Worm (Caenorhabditis elegans): ENCODE measurements around the gene C01G12.9.

C01G12.9 gene

DNA sequence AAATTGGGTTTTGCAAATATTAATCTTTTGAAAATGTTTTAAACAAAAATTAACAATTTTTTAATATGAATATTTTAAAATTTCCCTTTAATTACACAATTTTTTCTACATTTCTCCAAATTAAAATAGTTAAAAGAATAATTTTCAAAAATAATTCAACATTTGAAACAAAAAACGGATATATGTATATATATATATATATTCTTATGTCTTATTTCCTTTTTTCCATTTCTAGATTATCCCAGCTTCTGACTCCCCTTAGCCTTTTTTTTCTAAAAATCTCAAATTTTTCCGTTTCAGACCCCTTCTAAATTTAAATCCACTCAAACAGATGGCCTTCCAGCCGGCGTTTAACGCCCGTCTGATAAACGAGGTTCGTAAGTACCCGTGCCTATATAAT, 5.5 kb upstream of the C01G12.9 start, which contains the start of gene madf-5:
Gene madf-5, plus strand, starts transcription at position 301 of the 400 bp plus-strand sequence.
- no peak for TF ChIP-seq sptf-1 (tag; optimal IDR thresholded peaks at IDR 0.05)
- TF ChIP-seq nhr-12 (tag; optimal IDR thresholded peaks at IDR 0.05), result no peak
- no peak for TF ChIP-seq pha-4 (tag; optimal IDR thresholded peaks at IDR 0.05)
- no peak for TF ChIP-seq mab-5 (tag; optimal IDR thresholded peaks at IDR 0.05)
- no peak for TF ChIP-seq drap-1 (GFP tag; optimal IDR thresholded peaks at IDR 0.05)
- no peak for TF ChIP-seq elt-3 (tag; optimal IDR thresholded peaks at IDR 0.05)
- no peak for TF ChIP-seq M03D4.4 (tag; optimal IDR thresholded peaks at IDR 0.05)
- no peak for TF ChIP-seq cnd-1 (tag; optimal IDR thresholded peaks at IDR 0.05)
- no peak for TF ChIP-seq flh-1 (GFP tag; optimal IDR thresholded peaks at IDR 0.05)
- TF ChIP-seq nhr-28 (tag; optimal IDR thresholded peaks at IDR 0.05), result no peak
- TF ChIP-seq zip-8 (tag; optimal IDR thresholded peaks at IDR 0.05), result no peak

- TF ChIP-seq lsy-2 (tag; optimal IDR thresholded peaks at IDR 0.05) (no peak), mep-1 (tag; optimal IDR thresholded peaks at IDR 0.05) (no peak), lin-13 (tag; optimal IDR thresholded peaks at IDR 0.05) (no peak), sem-2 (GFP tag; optimal IDR thresholded peaks at IDR 0.05) (no peak), snpc-4 (tag; optimal IDR thresholded peaks at IDR 0.05) (no peak), unc-39 (tag; optimal IDR thresholded peaks at IDR 0.05) (no peak), ces-1 (GFP tag; optimal IDR thresholded peaks at IDR 0.05) (no peak), nhr-76 (tag; optimal IDR thresholded peaks at IDR 0.05) (no peak), ceh-39 (tag; optimal IDR thresholded peaks at IDR 0.05) (no peak), pha-4 (tag; optimal IDR thresholded peaks at IDR 0.05) (no peak), tbx-8 (GFP tag; optimal IDR thresholded peaks at IDR 0.05) (no peak), ceh-43 (GFP tag; optimal IDR thresholded peaks at IDR 0.05) (no peak), ztf-11 (tag; optimal IDR thresholded peaks at IDR 0.05) (no peak), elt-3 (tag; optimal IDR thresholded peaks at IDR 0.05) (no peak), bed-3 (GFP tag; optimal IDR thresholded peaks at IDR 0.05) (no peak)
Observed at ce11 chrII:14574790-14575189, 4.0 kb upstream of the C01G12.9 start.

DNA sequence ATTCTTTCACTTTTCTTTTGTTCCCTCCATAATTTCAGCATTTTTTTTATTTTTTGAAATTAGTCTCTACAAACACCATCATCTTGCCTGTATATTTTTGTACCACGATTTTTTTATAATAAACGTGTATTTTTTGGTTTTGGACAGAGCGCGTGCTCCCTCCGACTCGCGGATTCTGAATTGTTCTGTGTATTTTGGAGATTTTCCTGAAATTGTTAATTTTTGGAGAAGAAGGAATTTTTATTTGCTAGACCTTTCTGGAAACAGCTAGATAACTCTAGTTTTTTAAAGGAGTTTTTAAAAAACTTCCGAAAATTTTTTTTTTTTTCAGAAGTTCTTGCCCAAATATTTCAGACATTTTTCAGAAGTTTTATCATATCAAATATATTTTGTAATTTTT, 2.4 kb upstream of the C01G12.9 start, which contains the start of gene C01G12.13:
Gene C01G12.13, plus strand, starts transcription at position 301 of the 400 bp plus-strand sequence.
- TF ChIP-seq blmp-1 (tag; optimal IDR thresholded peaks at IDR 0.05) (no peak), sem-2 (GFP tag; optimal IDR thresholded peaks at IDR 0.05) (no peak), mep-1 (tag; optimal IDR thresholded peaks at IDR 0.05) (no peak), nhr-12 (tag; optimal IDR thresholded peaks at IDR 0.05) (no peak), bed-3 (GFP tag; optimal IDR thresholded peaks at IDR 0.05) (no peak)

ce11 chrII:14578013-14578412, 803 bp upstream of the C01G12.9 start, which contains the start of gene nspb-7:
nspb-7 (plus strand) TSS chrII:14578313.
- no peak for TF ChIP-seq ceh-43 (GFP tag; optimal IDR thresholded peaks at IDR 0.05)
- no peak for TF ChIP-seq sptf-1 (tag; optimal IDR thresholded peaks at IDR 0.05)
- TF ChIP-seq zip-8 (tag; optimal IDR thresholded peaks at IDR 0.05), result no peak
- TF ChIP-seq blmp-1 (tag; optimal IDR thresholded peaks at IDR 0.05), result no peak
- no peak for TF ChIP-seq M03D4.4 (tag; optimal IDR thresholded peaks at IDR 0.05)
- TF ChIP-seq lin-32 (GFP tag; optimal IDR thresholded peaks at IDR 0.05), result no peak
- no peak for TF ChIP-seq ceh-83 (GFP tag; optimal IDR thresholded peaks at IDR 0.05)
- no peak for TF ChIP-seq lsy-2 (tag; optimal IDR thresholded peaks at IDR 0.05)
- TF ChIP-seq unc-39 (tag; optimal IDR thresholded peaks at IDR 0.05), result no peak
- no peak for TF ChIP-seq elt-3 (tag; optimal IDR thresholded peaks at IDR 0.05)
- TF ChIP-seq sem-2 (GFP tag; optimal IDR thresholded peaks at IDR 0.05), result no peak
- TF ChIP-seq snpc-4 (tag; optimal IDR thresholded peaks at IDR 0.05), result no peak
- TF ChIP-seq mls-2 (tag; optimal IDR thresholded peaks at IDR 0.05), result no peak
- TF ChIP-seq pha-4 (tag; optimal IDR thresholded peaks at IDR 0.05), result no peak
- no peak for TF ChIP-seq ham-2 (GFP tag; optimal IDR thresholded peaks at IDR 0.05)

ce11 chrII:14580549-14580948, 1.7 kb downstream of the C01G12.9 start, which contains the start of the genes nspb-8 and nspb-9:
nspb-8 (minus strand) TSS chrII:14580649.
nspb-9 (plus strand) TSS chrII:14580859.
- TF ChIP-seq mab-5 (tag; optimal IDR thresholded peaks at IDR 0.05), result no peak
- no peak for TF ChIP-seq cnd-1 (tag; optimal IDR thresholded peaks at IDR 0.05)
- no peak for TF ChIP-seq blmp-1 (tag; optimal IDR thresholded peaks at IDR 0.05)
- no peak for TF ChIP-seq pha-4 (tag; optimal IDR thresholded peaks at IDR 0.05)
- no peak for TF ChIP-seq nhr-28 (tag; optimal IDR thresholded peaks at IDR 0.05)
- no peak for TF ChIP-seq unc-39 (tag; optimal IDR thresholded peaks at IDR 0.05)
- TF ChIP-seq sptf-1 (tag; optimal IDR thresholded peaks at IDR 0.05), result no peak
- no peak for TF ChIP-seq nhr-76 (tag; optimal IDR thresholded peaks at IDR 0.05)
- no peak for TF ChIP-seq elt-3 (tag; optimal IDR thresholded peaks at IDR 0.05)
- no peak for TF ChIP-seq lin-13 (tag; optimal IDR thresholded peaks at IDR 0.05)
- no peak for TF ChIP-seq nhr-12 (tag; optimal IDR thresholded peaks at IDR 0.05)

- TF ChIP-seq ceh-43 (GFP tag; optimal IDR thresholded peaks at IDR 0.05), result no peak
- no peak for TF ChIP-seq bed-3 (GFP tag; optimal IDR thresholded peaks at IDR 0.05)
- no peak for TF ChIP-seq ham-2 (GFP tag; optimal IDR thresholded peaks at IDR 0.05)
- TF ChIP-seq M03D4.4 (tag; optimal IDR thresholded peaks at IDR 0.05), result no peak
Observed at ce11 chrII:14582206-14582605, 3.4 kb downstream of the C01G12.9 start, which contains the start of gene C01G12.3. C01G12.3 (minus strand) TSS chrII:14582306.
